Fruit fly (Drosophila melanogaster): ENCODE results near the gene dnt.
A peak's percentile ranks its signal among the peaks of the same experiment; 100 is the strongest.

Gene dnt

DNA sequence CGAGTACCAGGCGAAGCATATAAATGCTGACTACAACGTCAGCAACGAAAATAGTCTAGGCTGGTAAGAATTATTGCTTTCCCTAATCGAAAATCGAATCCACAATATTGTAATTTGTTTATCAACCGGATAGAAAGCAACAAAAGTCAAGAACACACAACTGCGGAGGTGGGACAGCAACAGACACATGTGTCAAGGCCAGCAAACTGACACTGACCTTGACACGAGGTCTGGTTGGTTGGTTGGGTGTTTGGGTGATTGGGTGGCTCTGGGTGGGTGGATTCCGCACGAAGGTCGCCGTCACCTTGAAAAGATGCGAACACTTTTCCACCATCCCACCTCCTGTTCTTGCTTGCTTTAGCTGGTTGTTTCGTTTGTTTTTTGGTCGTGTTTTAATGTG is 39.6 kb upstream of the dnt start:
- peak; percentile 78 for TF ChIP-seq ftz-f1 (GFP tag; optimal IDR thresholded peaks at IDR 0.05)
- no peak for TF ChIP-seq CG4404 (GFP tag; IDR thresholded peaks at IDR 0.05)
- TF ChIP-seq chinmo (GFP tag; IDR thresholded peaks at IDR 0.05; ENCODE audit: partially characterized antibody), result 0 out of 4 replicates have a peak, but pooled peaks have one; percentile 29
- TF ChIP-seq CHES-1-like (GFP tag; optimal IDR thresholded peaks at IDR 0.05), result no peak
- TF ChIP-seq da (GFP tag; optimal IDR thresholded peaks at IDR 0.05), result no peak
- TF ChIP-seq ci (GFP tag; IDR thresholded peaks at IDR 0.05), result 0 out of 3 replicates have a peak, but pooled peaks have one; percentile 13
- TF ChIP-seq maf-S (GFP tag; optimal IDR thresholded peaks at IDR 0.05), result no peak
- TF ChIP-seq Hr78 (GFP tag; optimal IDR thresholded peaks at IDR 0.05), result peak in 1 of 2 experiments; percentile 54
- 0 out of 2 replicates have a peak, but pooled peaks have one; percentile 5 for TF ChIP-seq Rfx (GFP tag; IDR thresholded peaks at IDR 0.05)
- TF ChIP-seq CG12769 (tag; optimal IDR thresholded peaks at IDR 0.05), result peak; percentile 7
- TF ChIP-seq sr (GFP tag; IDR thresholded peaks at IDR 0.05), result peak; percentile 55; the same call in 1 of the 3 replicates

DNA sequence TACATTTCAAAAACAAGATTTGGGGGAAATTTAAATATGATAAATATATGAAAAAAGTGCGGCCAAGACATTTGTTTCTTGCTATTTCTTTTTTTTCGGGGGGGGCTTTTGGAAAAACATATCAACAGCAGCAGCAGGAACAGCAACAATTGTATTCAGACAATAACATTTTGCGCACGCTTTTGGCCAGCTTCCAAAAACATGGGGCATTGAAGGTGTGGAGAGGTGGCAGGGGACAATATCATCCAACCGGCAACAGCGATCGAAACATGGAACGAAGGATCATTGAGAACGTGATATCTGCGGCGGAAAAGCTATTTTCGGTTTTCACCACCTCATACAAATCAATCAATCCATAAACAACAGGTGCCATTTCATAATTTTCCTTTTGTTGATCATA is 38.9 kb upstream of the dnt start:
- TF ChIP-seq sima (GFP tag; optimal IDR thresholded peaks at IDR 0.05), result no peak
- 0 out of 3 replicates have a peak, but pooled peaks have one; percentile 22 for TF ChIP-seq CG6791 (GFP tag; IDR thresholded peaks at IDR 0.05; ENCODE audit: partially characterized antibody)
- no peak for TF ChIP-seq her (GFP tag; optimal IDR thresholded peaks at IDR 0.05)
- TF ChIP-seq CG8944 (GFP tag; optimal IDR thresholded peaks at IDR 0.05), result no peak
- TF ChIP-seq pho (GFP tag; optimal IDR thresholded peaks at IDR 0.05), result no peak
- TF ChIP-seq lab (GFP tag; optimal IDR thresholded peaks at IDR 0.05), result no peak
- no peak for TF ChIP-seq Elba2 (GFP tag; optimal IDR thresholded peaks at IDR 0.05)
- TF ChIP-seq CG10543 (GFP tag; optimal IDR thresholded peaks at IDR 0.05), result peak; percentile 24
- TF ChIP-seq ken (GFP tag; IDR thresholded peaks at IDR 0.05), result no peak
- TF ChIP-seq CG12769 (tag; optimal IDR thresholded peaks at IDR 0.05), result peak; percentile 59
- no peak for TF ChIP-seq CG7556 (GFP tag; optimal IDR thresholded peaks at IDR 0.05)
- TF ChIP-seq CG33557 (GFP tag; optimal IDR thresholded peaks at IDR 0.05), result no peak
- no peak for TF ChIP-seq br (optimal IDR thresholded peaks at IDR 0.05)
- TF ChIP-seq NfI (GFP tag; optimal IDR thresholded peaks at IDR 0.05), result peak; percentile 22
- TF ChIP-seq lov (optimal IDR thresholded peaks at IDR 0.05), result no peak
- no peak for TF ChIP-seq lov (GFP tag; IDR thresholded peaks at IDR 0.05)
- TF ChIP-seq pita (GFP tag; optimal IDR thresholded peaks at IDR 0.05), result no peak
- no peak for TF ChIP-seq CG8089 (GFP tag; optimal IDR thresholded peaks at IDR 0.05)
- TF ChIP-seq Nf-YB (GFP tag; optimal IDR thresholded peaks at IDR 0.05), result no peak
- TF ChIP-seq B-H2 (GFP tag; optimal IDR thresholded peaks at IDR 0.05), result no peak
- no peak for TF ChIP-seq croc (GFP tag; conservative IDR thresholded peaks at IDR 0.05)
- TF ChIP-seq esg (GFP tag; conservative IDR thresholded peaks at IDR 0.05), result no peak
- no peak for TF ChIP-seq da (GFP tag; optimal IDR thresholded peaks at IDR 0.05)
- no peak for TF ChIP-seq Hsf (GFP tag; optimal IDR thresholded peaks at IDR 0.05)
- no peak for TF ChIP-seq wek (GFP tag; optimal IDR thresholded peaks at IDR 0.05)
- TF ChIP-seq so (GFP tag; IDR thresholded peaks at IDR 0.05), result no peak
- no peak for TF ChIP-seq CG16815 (GFP tag; optimal IDR thresholded peaks at IDR 0.05)
- peak; percentile 68 for TF ChIP-seq cwo (GFP tag; optimal IDR thresholded peaks at IDR 0.05)
- no peak for TF ChIP-seq dmrt99B (tag; optimal IDR thresholded peaks at IDR 0.05)
- no peak for TF ChIP-seq Chrac-16 (GFP tag; optimal IDR thresholded peaks at IDR 0.05)
- peak; percentile 39 for TF ChIP-seq MTF-1 (GFP tag; optimal IDR thresholded peaks at IDR 0.05; ENCODE audit: borderline replicate concordance)
- TF ChIP-seq dysf (GFP tag; IDR thresholded peaks at IDR 0.05), result no peak
- TF ChIP-seq scrt (GFP tag; optimal IDR thresholded peaks at IDR 0.05), result no peak
- no peak for TF ChIP-seq bab2 (GFP tag; optimal IDR thresholded peaks at IDR 0.05)

Data from whole organism, embryonic.